Fruit fly (Drosophila melanogaster): ENCODE results near the gene CG14780.

Gene CG14780

DNA sequence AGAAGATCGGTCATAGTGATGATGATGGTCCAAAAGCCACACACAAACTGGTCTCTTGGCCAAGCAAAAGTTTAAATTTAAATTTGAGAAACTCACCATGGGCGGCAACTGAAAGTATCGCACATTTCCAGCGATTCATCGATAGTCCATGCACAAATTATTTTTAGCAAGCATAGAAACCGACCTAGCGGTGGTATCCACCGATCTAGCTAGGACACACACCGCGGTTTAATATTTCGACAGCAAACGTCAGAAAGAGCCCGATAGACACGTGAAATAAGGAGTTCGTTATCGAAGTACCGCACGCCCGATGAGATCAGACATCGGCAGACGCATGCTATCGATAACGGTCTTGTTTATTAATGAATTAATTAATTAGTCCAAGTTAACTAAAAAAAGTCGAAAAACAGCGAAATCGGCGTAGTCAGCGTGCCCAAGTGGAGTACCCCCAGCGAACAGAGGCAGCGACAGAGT is 40.5 kb downstream of the CG14780 start, which contains the start of gene CG14795 (continued):
- no peak for TF ChIP-seq CG11723 (GFP tag; optimal IDR thresholded peaks at IDR 0.05)
- no peak for TF ChIP-seq grn (GFP tag; optimal IDR thresholded peaks at IDR 0.05)
- TF ChIP-seq CG12391 (tag; optimal IDR thresholded peaks at IDR 0.05) = peak; percentile 23
- no peak for TF ChIP-seq CG17385 (GFP tag; optimal IDR thresholded peaks at IDR 0.05)
- TF ChIP-seq row (GFP tag; IDR thresholded peaks at IDR 0.05) = peak; percentile 45; the same call in 2 of the 3 replicates
- peak; percentile 61 for TF ChIP-seq jumu (GFP tag; optimal IDR thresholded peaks at IDR 0.05)
- no peak for TF ChIP-seq mirr (GFP tag; optimal IDR thresholded peaks at IDR 0.05)
- no peak for TF ChIP-seq CG10274 (GFP tag; optimal IDR thresholded peaks at IDR 0.05)
- no peak for TF ChIP-seq Ada2b (GFP tag; IDR thresholded peaks at IDR 0.05)
- peak; percentile 98 for TF ChIP-seq hbn (GFP tag; IDR thresholded peaks at IDR 0.05; ENCODE audit: partially characterized antibody)
- peak; percentile 62; the same call in 1 of the 3 replicates for TF ChIP-seq CG11456 (GFP tag; IDR thresholded peaks at IDR 0.05)
- no peak for TF ChIP-seq ranshi (GFP tag; IDR thresholded peaks at IDR 0.05)
- no peak for TF ChIP-seq B-H1 (GFP tag; IDR thresholded peaks at IDR 0.05)
- TF ChIP-seq E2f1 (GFP tag; IDR thresholded peaks at IDR 0.05) = no peak
- peak; percentile 14 for TF ChIP-seq CG7987 (GFP tag; optimal IDR thresholded peaks at IDR 0.05)
- TF ChIP-seq Drgx (GFP tag; IDR thresholded peaks at IDR 0.05) = no peak
- peak; percentile 92 for TF ChIP-seq CG42726 (GFP tag; IDR thresholded peaks at IDR 0.05; ENCODE audit: partially characterized antibody)
- peak; percentile 26; the same call in 1 of the 2 replicates for TF ChIP-seq Ptx1 (GFP tag; IDR thresholded peaks at IDR 0.05)
- TF ChIP-seq CG10959 (GFP tag; IDR thresholded peaks at IDR 0.05) = no peak
- TF ChIP-seq pb (GFP tag; optimal IDR thresholded peaks at IDR 0.05) = no peak
- no peak for TF ChIP-seq Camta (GFP tag; optimal IDR thresholded peaks at IDR 0.05)
- peak; percentile 88 for TF ChIP-seq Doc3 (GFP tag; IDR thresholded peaks at IDR 0.05; ENCODE audit: partially characterized antibody)
- no peak for TF ChIP-seq wek (GFP tag; optimal IDR thresholded peaks at IDR 0.05)
- TF ChIP-seq H2.0 (GFP tag; IDR thresholded peaks at IDR 0.05) = no peak
- TF ChIP-seq CG8478 (optimal IDR thresholded peaks at IDR 0.05) = no peak
- no peak for TF ChIP-seq CG10431 (GFP tag; optimal IDR thresholded peaks at IDR 0.05)
- TF ChIP-seq bsh (GFP tag; optimal IDR thresholded peaks at IDR 0.05) = no peak
- TF ChIP-seq ara (GFP tag; IDR thresholded peaks at IDR 0.05) = peak; percentile 25; the same call in 1 of the 2 replicates
- TF ChIP-seq CG2116 (GFP tag; optimal IDR thresholded peaks at IDR 0.05) = peak; percentile 93
- TF ChIP-seq Hmx (GFP tag; optimal IDR thresholded peaks at IDR 0.05) = no peak
- TF ChIP-seq gsb (GFP tag; IDR thresholded peaks at IDR 0.05) = no peak
- TF ChIP-seq Elba2 (GFP tag; optimal IDR thresholded peaks at IDR 0.05) = no peak
- peak; percentile 41; the same call in 1 of the 2 replicates for TF ChIP-seq Xrp1 (GFP tag; IDR thresholded peaks at IDR 0.05)
- no peak for TF ChIP-seq CG18599 (GFP tag; optimal IDR thresholded peaks at IDR 0.05)
- TF ChIP-seq ham (GFP tag; IDR thresholded peaks at IDR 0.05) = no peak
- TF ChIP-seq HLH4C (GFP tag; IDR thresholded peaks at IDR 0.05; ENCODE audit: partially characterized antibody) = peak; percentile 97
- TF ChIP-seq E2f2 (GFP tag; IDR thresholded peaks at IDR 0.05) = peak; percentile 92
- TF ChIP-seq Scr (GFP tag; IDR thresholded peaks at IDR 0.05; ENCODE audit: partially characterized antibody) = peak; percentile 91
- peak; percentile 8 for TF ChIP-seq dmrt11E (tag; optimal IDR thresholded peaks at IDR 0.05)
- peak; percentile 59 for TF ChIP-seq CG2712 (tag; optimal IDR thresholded peaks at IDR 0.05)
- no peak for TF ChIP-seq aop (GFP tag; IDR thresholded peaks at IDR 0.05)
- no peak for TF ChIP-seq CG1233 (GFP tag; optimal IDR thresholded peaks at IDR 0.05)
- peak; percentile 96 for TF ChIP-seq tna (GFP tag; IDR thresholded peaks at IDR 0.05; ENCODE audit: partially characterized antibody)
- no peak for TF ChIP-seq CG10654 (GFP tag; optimal IDR thresholded peaks at IDR 0.05)
- TF ChIP-seq ac (GFP tag; optimal IDR thresholded peaks at IDR 0.05) = no peak
- TF ChIP-seq slou (GFP tag; optimal IDR thresholded peaks at IDR 0.05) = no peak
- peak; percentile 69 for TF ChIP-seq nmo (GFP tag; optimal IDR thresholded peaks at IDR 0.05)
- peak; percentile 29 for TF ChIP-seq YL-1 (GFP tag; optimal IDR thresholded peaks at IDR 0.05)
- no peak for TF ChIP-seq sqz (GFP tag; optimal IDR thresholded peaks at IDR 0.05)
- TF ChIP-seq caup (GFP tag; optimal IDR thresholded peaks at IDR 0.05; ENCODE audit: severe bottlenecking) = peak; percentile 25
- no peak for TF ChIP-seq Hr39 (optimal IDR thresholded peaks at IDR 0.05)

All from whole organism, embryonic.